Worm (Caenorhabditis elegans) whole organism, mixed stage, embryonic: Measurements from ENCODE around the gene hrg-3.

ENCODE experiments used
- M03D4.4 ChIP-seq: sonication (generic microtip); optimal IDR thresholded peaks from 2 replicates; lab custom pipeline; 2017; ENCODE audit warnings: mild to moderate bottlenecking, missing genetic modification characterization, missing compliant biosample characterization
- bed-3 ChIP-seq: fragments of 200-800 bp; sonication (Bioruptor generic); optimal IDR thresholded peaks from 3 replicates; lab custom pipeline; 2018; ENCODE audit warnings: mild to moderate bottlenecking, missing genetic modification characterization, moderate library complexity, missing compliant biosample characterization
- ceh-39 ChIP-seq: fragments of 150-350 bp; optimal IDR thresholded peaks from 2 replicates; lab custom pipeline; 2014; ENCODE audit warnings: missing biosample characterization, missing genetic modification characterization
- ceh-43 ChIP-seq: fragments of 200-800 bp; sonication (Bioruptor generic); optimal IDR thresholded peaks from 2 replicates; lab custom pipeline; 2018; ENCODE audit warnings: mild to moderate bottlenecking, missing genetic modification characterization, moderate library complexity, missing compliant biosample characterization
- ces-1 ChIP-seq: fragments of 150-350 bp; optimal IDR thresholded peaks from 2 replicates; lab custom pipeline; 2014; ENCODE audit warnings: missing biosample characterization, missing genetic modification reagents, missing genetic modification characterization
- cnd-1 ChIP-seq: fragments of 200-800 bp; sonication (Bioruptor generic); optimal IDR thresholded peaks from 2 replicates; lab custom pipeline; 2018; ENCODE audit warnings: mild to moderate bottlenecking, missing genetic modification characterization, missing compliant biosample characterization
- drap-1 ChIP-seq: fragments of 200-800 bp; sonication (Bioruptor generic); optimal IDR thresholded peaks from 3 replicates; lab custom pipeline; 2018; ENCODE audit warnings: mild to moderate bottlenecking, missing genetic modification characterization, missing compliant biosample characterization
- elt-1 ChIP-seq: sonication (generic microtip); optimal IDR thresholded peaks from 2 replicates; lab custom pipeline; 2017; ENCODE audit warnings: missing genetic modification characterization, mild to moderate bottlenecking, missing compliant biosample characterization, antibody characterized with exemption, moderate library complexity, borderline replicate concordance; ENCODE audit not compliant: insufficient read depth
- elt-3 ChIP-seq: fragments of 150-350 bp; optimal IDR thresholded peaks from 2 replicates; lab custom pipeline; 2014; ENCODE audit warnings: missing biosample characterization, missing genetic modification characterization
- flh-1 ChIP-seq: fragments of 200-800 bp; sonication (Bioruptor generic); optimal IDR thresholded peaks from 2 replicates; lab custom pipeline; 2018; ENCODE audit warnings: mild to moderate bottlenecking, missing genetic modification characterization, moderate library complexity, missing compliant biosample characterization
- ham-2 ChIP-seq: fragments of 200-800 bp; sonication (Bioruptor generic); optimal IDR thresholded peaks from 2 replicates; lab custom pipeline; 2018; ENCODE audit warnings: mild to moderate bottlenecking, missing genetic modification characterization, missing compliant biosample characterization
- hlh-1 ChIP-seq: fragments of 150-350 bp; optimal IDR thresholded peaks from 2 replicates; lab custom pipeline; 2014; ENCODE audit warnings: missing biosample characterization, missing genetic modification reagents, missing genetic modification characterization
- lin-13 ChIP-seq: fragments of 150-350 bp; optimal IDR thresholded peaks from 2 replicates; lab custom pipeline; 2014; ENCODE audit warnings: missing biosample characterization, missing genetic modification characterization
- lin-32 ChIP-seq: fragments of 200-800 bp; sonication (Bioruptor generic); optimal IDR thresholded peaks from 2 replicates; lab custom pipeline; 2018; ENCODE audit warnings: mild to moderate bottlenecking, missing genetic modification characterization, missing compliant biosample characterization
- lsy-2 ChIP-seq: fragments of 150-350 bp; optimal IDR thresholded peaks from 2 replicates; lab custom pipeline; 2014; ENCODE audit warnings: missing biosample characterization, missing genetic modification characterization
- mab-5 ChIP-seq: fragments of 150-350 bp; optimal IDR thresholded peaks from 2 replicates; lab custom pipeline; 2014; ENCODE audit warnings: missing biosample characterization, missing genetic modification characterization
- mep-1 ChIP-seq: fragments of 150-350 bp; optimal IDR thresholded peaks from 2 replicates; lab custom pipeline; 2017; ENCODE audit warnings: missing biosample characterization, missing genetic modification reagents, missing genetic modification characterization, inconsistent platforms
- mls-2 ChIP-seq: sonication (generic microtip); optimal IDR thresholded peaks from 2 replicates; lab custom pipeline; 2016; ENCODE audit warnings: mild to moderate bottlenecking, missing genetic modification characterization, moderate library complexity, missing compliant biosample characterization
- nhr-12 ChIP-seq: fragments of 150-350 bp; optimal IDR thresholded peaks from 2 replicates; lab custom pipeline; 2014; ENCODE audit warnings: missing biosample characterization, missing genetic modification characterization
- nhr-2 ChIP-seq: fragments of 150-350 bp; optimal IDR thresholded peaks from 2 replicates; lab custom pipeline; 2014; ENCODE audit warnings: missing biosample characterization, missing genetic modification characterization
- nhr-237 ChIP-seq: fragments of 150-350 bp; optimal IDR thresholded peaks from 2 replicates; lab custom pipeline; 2014; ENCODE audit warnings: missing biosample characterization, missing genetic modification characterization
- nhr-28 ChIP-seq: fragments of 150-350 bp; optimal IDR thresholded peaks from 2 replicates; lab custom pipeline; 2014; ENCODE audit warnings: missing biosample characterization, missing genetic modification characterization
- nhr-76 ChIP-seq: sonication (generic microtip); optimal IDR thresholded peaks from 2 replicates; lab custom pipeline; 2017; ENCODE audit warnings: missing biosample characterization, missing genetic modification characterization
- pha-4 ChIP-seq: fragments of 150-350 bp; optimal IDR thresholded peaks from 2 replicates; lab custom pipeline; 2018; ENCODE audit warnings: missing biosample characterization, missing genetic modification reagents, missing genetic modification characterization
- sem-2 ChIP-seq: fragments of 200-800 bp; sonication (Bioruptor generic); optimal IDR thresholded peaks from 2 replicates; lab custom pipeline; 2018; ENCODE audit warnings: mild to moderate bottlenecking, missing genetic modification characterization, missing compliant biosample characterization
- snpc-4 ChIP-seq: fragments of 150-350 bp; optimal IDR thresholded peaks from 2 replicates; lab custom pipeline; 2014; ENCODE audit warnings: missing biosample characterization, missing genetic modification characterization
- sptf-1 ChIP-seq: sonication (generic microtip); optimal IDR thresholded peaks from 2 replicates; lab custom pipeline; 2017; ENCODE audit warnings: mild to moderate bottlenecking, missing genetic modification characterization, moderate library complexity, missing compliant biosample characterization
- tbx-8 ChIP-seq: fragments of 200-800 bp; sonication (Bioruptor generic); optimal IDR thresholded peaks from 2 replicates; lab custom pipeline; 2018; ENCODE audit warnings: mild to moderate bottlenecking, missing genetic modification characterization, moderate library complexity, missing compliant biosample characterization
- unc-120 ChIP-seq: sonication (generic microtip); optimal IDR thresholded peaks from 2 replicates; lab custom pipeline; 2017; ENCODE audit warnings: missing genetic modification characterization, missing compliant biosample characterization; ENCODE audit not compliant: poor library complexity, severe bottlenecking
- unc-39 ChIP-seq: fragments of 150-350 bp; optimal IDR thresholded peaks from 2 replicates; lab custom pipeline; 2014; ENCODE audit warnings: missing biosample characterization, missing genetic modification characterization
- unc-62 ChIP-seq: fragments of 150-350 bp; optimal IDR thresholded peaks from 2 replicates; lab custom pipeline; 2014; ENCODE audit warnings: missing biosample characterization, missing genetic modification reagents, missing genetic modification characterization
- zip-8 ChIP-seq: fragments of 150-350 bp; optimal IDR thresholded peaks from 2 replicates; lab custom pipeline; 2014; ENCODE audit warnings: missing biosample characterization, missing genetic modification characterization
- ztf-11 ChIP-seq: fragments of 150-350 bp; optimal IDR thresholded peaks from 2 replicates; lab custom pipeline; 2014; ENCODE audit warnings: missing biosample characterization, missing genetic modification characterization

Gene hrg-3

DNA sequence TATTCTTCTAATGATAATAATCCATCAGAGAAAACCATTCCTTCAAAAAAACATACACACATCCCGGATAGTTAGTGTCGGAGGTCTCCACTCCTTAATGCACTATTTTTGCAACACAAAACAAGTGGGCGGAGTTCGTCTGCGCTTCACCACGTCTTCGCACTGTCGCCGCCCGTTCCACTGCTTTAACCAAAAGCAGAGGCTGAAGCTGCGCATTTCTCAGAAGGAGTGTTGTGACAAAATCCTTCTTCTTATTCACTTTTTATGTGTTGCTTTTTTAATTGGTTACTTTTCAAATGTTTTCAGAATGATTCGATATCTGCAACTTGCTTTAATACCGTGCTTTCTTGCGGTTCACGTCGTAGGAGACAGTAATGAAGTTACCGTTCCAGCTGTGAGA is 11.3 kb upstream of the hrg-3 start, which contains the start of gene F58E6.13:
Gene F58E6.13 (plus strand): TSS at position 301 of the 400 bp plus-strand sequence.
- TF ChIP-seq sptf-1 (tag; lab: Kevin White, UChicago) (no peak), lin-32 (GFP tag; lab: Kevin White, UChicago) (no peak), nhr-76 (tag; lab: Kevin White, UChicago) (no peak), elt-1 (tag; lab: Kevin White, UChicago) (no peak), ceh-39 (tag; lab: Kevin White, UChicago) (no peak), cnd-1 (tag; lab: Kevin White, UChicago) (no peak), ztf-11 (tag; lab: Kevin White, UChicago) (no peak), tbx-8 (GFP tag; lab: Kevin White, UChicago) (no peak), bed-3 (GFP tag; lab: Kevin White, UChicago) (no peak), nhr-28 (no peak), elt-3 (tag; lab: Kevin White, UChicago) (no peak), unc-120 (tag; lab: Kevin White, UChicago) (no peak), drap-1 (GFP tag; lab: Kevin White, UChicago) (no peak), nhr-237 (no peak), unc-62 (GFP tag; lab: Kevin White, UChicago) (no peak), ham-2 (no peak), pha-4 (tag; lab: Kevin White, UChicago) (no peak)

DNA sequence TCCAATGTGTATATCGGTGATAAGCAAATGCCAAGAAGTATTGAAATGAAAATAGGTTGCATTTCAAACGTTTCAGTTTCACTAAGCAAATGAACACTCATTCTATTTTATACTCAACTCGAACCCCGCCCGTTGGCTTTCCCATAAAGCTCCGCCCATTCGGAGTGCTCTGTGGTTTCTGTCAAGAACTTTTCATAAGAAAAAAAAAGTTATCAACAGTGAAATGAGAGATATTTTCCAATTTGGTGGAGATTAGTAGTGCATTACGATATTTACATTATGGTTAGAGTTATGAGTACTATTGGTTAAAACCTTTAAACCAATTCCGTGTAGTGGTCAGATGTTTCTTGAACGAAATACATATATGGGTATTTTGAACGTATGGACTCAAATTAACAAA is 6.0 kb upstream of the hrg-3 start, which contains the start of gene F58E6.4:
Gene F58E6.4 (minus strand): TSS at position 101 of the 400 bp plus-strand sequence.
- TF ChIP-seq hlh-1 (tag; lab: Kevin White, UChicago) (no peak), sem-2 (GFP tag; lab: Kevin White, UChicago) (no peak), nhr-2 (tag; lab: Kevin White, UChicago) (no peak), nhr-76 (tag; lab: Kevin White, UChicago) (no peak), lin-32 (GFP tag; lab: Kevin White, UChicago) (no peak), snpc-4 (tag; lab: Kevin White, UChicago) (no peak), bed-3 (GFP tag; lab: Kevin White, UChicago) (no peak), drap-1 (GFP tag; lab: Kevin White, UChicago) (no peak), pha-4 (tag; lab: Kevin White, UChicago) (no peak), lsy-2 (tag; lab: Kevin White, UChicago) (no peak), ceh-39 (tag; lab: Kevin White, UChicago) (no peak), nhr-12 (tag; lab: Kevin White, UChicago) (no peak)
- TF ChIP-seq, all 35 proteins: peak for 0

DNA sequence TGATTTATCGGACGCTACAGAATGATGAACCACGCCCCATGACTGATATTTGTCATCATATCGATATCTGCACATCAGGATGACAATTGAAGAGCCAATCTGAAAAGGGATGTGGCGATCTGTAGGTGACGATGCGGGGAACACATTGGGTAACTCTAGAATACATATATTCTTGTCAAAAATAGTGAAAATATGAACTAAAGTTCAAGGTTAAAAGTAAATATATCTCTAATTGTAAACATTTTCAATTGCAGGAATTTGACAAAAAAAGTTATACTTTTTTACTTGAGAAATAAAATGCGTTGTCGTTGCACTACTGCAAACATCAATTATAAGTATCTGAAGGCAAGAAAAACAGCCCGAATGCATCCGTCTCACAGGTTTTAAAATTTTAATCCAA is 3.4 kb upstream of the hrg-3 start, which contains the start of gene F58E6.6:
Gene F58E6.6 (minus strand): TSS at position 101 of the 400 bp plus-strand sequence.
- TF ChIP-seq ztf-11 (tag; lab: Kevin White, UChicago) = no peak
- TF ChIP-seq flh-1 (GFP tag; lab: Kevin White, UChicago) = no peak
- no peak for TF ChIP-seq bed-3 (GFP tag; lab: Kevin White, UChicago)
- TF ChIP-seq ceh-43 = no peak
- no peak for TF ChIP-seq lin-32 (GFP tag; lab: Kevin White, UChicago)
- TF ChIP-seq drap-1 (GFP tag; lab: Kevin White, UChicago) = no peak
- no peak for TF ChIP-seq mab-5 (tag; lab: Kevin White, UChicago)
- TF ChIP-seq nhr-237 = no peak
- TF ChIP-seq mls-2 = no peak
- no peak for TF ChIP-seq M03D4.4 (tag; lab: Kevin White, UChicago)
- TF ChIP-seq ham-2 = no peak
- no peak for TF ChIP-seq pha-4 (tag; lab: Kevin White, UChicago)

DNA sequence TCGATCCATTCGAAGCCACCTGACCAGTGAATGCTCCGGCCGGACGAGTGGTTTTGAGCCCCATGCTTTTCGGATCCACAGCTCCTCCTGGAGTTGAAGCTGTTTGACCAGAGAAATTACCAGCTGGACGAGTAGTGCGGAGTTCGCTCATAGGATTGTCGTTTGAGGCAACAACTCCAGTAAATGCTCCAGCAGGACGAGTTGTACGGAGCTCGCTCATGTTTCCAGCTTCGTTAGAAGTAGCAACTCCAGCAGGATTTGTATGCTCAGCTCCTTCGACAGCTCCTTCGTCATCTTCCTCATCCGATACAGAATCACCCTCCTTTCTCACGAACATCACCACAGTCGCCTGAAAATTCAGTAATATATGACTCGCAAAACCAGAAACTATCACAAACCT is 2.7 kb upstream of the hrg-3 start:
- TF ChIP-seq unc-39 (tag; lab: Kevin White, UChicago) (no peak), ces-1 (GFP tag; lab: Kevin White, UChicago) (no peak), unc-62 (GFP tag; lab: Kevin White, UChicago) (no peak), cnd-1 (tag; lab: Kevin White, UChicago) (no peak)

DNA sequence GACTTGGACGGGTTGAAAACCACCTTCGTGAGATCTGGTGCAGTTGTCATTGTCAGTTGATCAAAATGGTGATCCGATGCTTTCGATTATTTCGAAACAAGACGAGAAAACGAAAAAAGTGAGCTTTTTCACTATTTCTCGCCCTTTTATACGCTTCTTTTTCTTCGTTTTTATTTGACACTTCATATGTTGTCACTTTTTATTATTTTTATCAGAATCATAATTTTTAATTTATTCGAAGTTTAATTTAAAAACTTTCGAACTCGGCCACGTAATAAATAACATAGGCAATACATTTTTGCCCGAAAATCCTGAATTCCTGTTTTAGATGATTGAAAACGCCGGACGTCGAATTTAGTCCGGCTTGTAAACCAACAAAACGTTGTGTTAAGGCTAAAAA is 1.8 kb upstream of the hrg-3 start, which contains the start of gene F58E6.5:
Gene F58E6.5 (minus strand): TSS at position 101 of the 400 bp plus-strand sequence.
- TF ChIP-seq ham-2 (no peak), nhr-237 (no peak), zip-8 (no peak), unc-39 (tag; lab: Kevin White, UChicago) (no peak), mep-1 (tag; lab: Kevin White, UChicago) (no peak), ces-1 (GFP tag; lab: Kevin White, UChicago) (no peak), bed-3 (GFP tag; lab: Kevin White, UChicago) (no peak), ceh-39 (tag; lab: Kevin White, UChicago) (no peak), snpc-4 (tag; lab: Kevin White, UChicago) (no peak), lin-32 (GFP tag; lab: Kevin White, UChicago) (no peak), lsy-2 (tag; lab: Kevin White, UChicago) (no peak), lin-13 (no peak), tbx-8 (GFP tag; lab: Kevin White, UChicago) (no peak), pha-4 (tag; lab: Kevin White, UChicago) (no peak), sem-2 (GFP tag; lab: Kevin White, UChicago) (no peak), M03D4.4 (tag; lab: Kevin White, UChicago) (no peak), nhr-76 (tag; lab: Kevin White, UChicago) (no peak), sptf-1 (tag; lab: Kevin White, UChicago) (no peak), cnd-1 (tag; lab: Kevin White, UChicago) (no peak), nhr-28 (no peak)
